Fruit fly (Drosophila melanogaster): ENCODE measurements around the gene Meltrin.
A peak's percentile ranks its signal among the peaks of the same experiment; 100 is the strongest.

The Meltrin gene

DNA sequence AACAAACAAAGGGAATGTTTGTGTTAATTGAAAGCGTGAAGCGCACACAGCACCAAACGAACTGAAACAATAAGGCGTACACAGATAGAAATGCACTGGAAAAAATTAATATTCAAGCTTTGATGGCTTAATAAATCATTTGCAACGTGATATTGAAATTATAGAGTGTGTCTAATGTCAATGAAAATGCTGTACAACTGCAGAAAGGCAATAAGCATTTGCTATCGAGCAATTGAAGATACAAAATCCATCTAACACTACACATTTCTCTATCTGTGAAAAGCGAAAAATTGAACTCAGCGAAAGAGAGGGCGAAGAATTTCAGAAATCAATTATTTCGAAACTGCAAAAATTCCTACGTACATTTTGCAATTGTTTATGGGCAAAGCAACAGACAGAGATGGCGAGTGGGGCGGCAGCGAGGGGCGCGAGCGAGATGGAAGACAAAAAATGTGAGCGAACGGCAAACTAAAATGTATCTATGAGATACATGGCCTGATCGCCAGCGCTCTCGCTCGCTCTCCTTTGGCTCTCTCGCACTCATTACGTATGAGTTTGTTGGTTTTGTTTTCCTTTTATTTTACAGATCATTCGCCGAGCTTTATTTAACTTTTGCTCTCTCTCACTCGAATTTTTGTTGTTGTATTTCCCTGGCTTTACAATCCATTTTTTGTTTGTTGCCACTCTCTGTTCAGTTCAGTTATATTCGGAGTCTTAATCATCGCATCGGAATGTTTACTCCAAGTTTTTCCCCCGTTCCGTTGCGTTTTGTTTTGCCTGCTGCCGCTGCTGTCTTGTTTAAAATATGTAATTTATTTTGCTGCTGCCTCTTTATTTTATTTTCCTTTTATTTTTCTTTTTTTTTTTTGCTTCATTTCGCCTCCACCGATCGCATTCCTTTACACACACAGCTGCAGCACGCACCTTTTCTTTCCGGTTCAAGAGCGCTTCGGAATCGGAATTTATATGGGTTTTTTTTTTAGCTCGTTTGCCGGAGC is 25.1 kb upstream of the Meltrin start (continued):
- peak; percentile 42 for TF ChIP-seq nerfin-1 (tag; optimal IDR thresholded peaks at IDR 0.05)
- TF ChIP-seq Ptx1 (GFP tag; IDR thresholded peaks at IDR 0.05), result peak; percentile 76
- 0 out of 3 replicates have a peak, but pooled peaks have one; percentile 27 for TF ChIP-seq CG2889 (GFP tag; IDR thresholded peaks at IDR 0.05)
- peak; percentile 27 for TF ChIP-seq CG33213 (GFP tag; optimal IDR thresholded peaks at IDR 0.05)
- peak; percentile 47 for TF ChIP-seq Sox100B (GFP tag; optimal IDR thresholded peaks at IDR 0.05)
- peak; percentile 66 for TF ChIP-seq HHEX (GFP tag; optimal IDR thresholded peaks at IDR 0.05)
- peak; percentile 25 for TF ChIP-seq CG12155 (GFP tag; optimal IDR thresholded peaks at IDR 0.05)
- peak; percentile 48; the same call in 1 of the 2 replicates for TF ChIP-seq CG9932 (GFP tag; IDR thresholded peaks at IDR 0.05)
- TF ChIP-seq CG3407 (GFP tag; optimal IDR thresholded peaks at IDR 0.05), result peak; percentile 35
- peak; percentile 17; the same call in 1 of the 2 replicates for TF ChIP-seq NFAT (GFP tag; IDR thresholded peaks at IDR 0.05)
- peak; percentile 32 for TF ChIP-seq CG17385 (GFP tag; optimal IDR thresholded peaks at IDR 0.05)
- TF ChIP-seq mam (GFP tag; optimal IDR thresholded peaks at IDR 0.05), result peak; percentile 58
- peak; percentile 51 to 70 for TF ChIP-seq Pdp1 (GFP tag; optimal IDR thresholded peaks at IDR 0.05)
- no peak for TF ChIP-seq CG4707 (GFP tag; optimal IDR thresholded peaks at IDR 0.05)
- peak; percentile 58 for TF ChIP-seq CG10654 (GFP tag; optimal IDR thresholded peaks at IDR 0.05)
- peak; percentile 50 for TF ChIP-seq en (GFP tag; optimal IDR thresholded peaks at IDR 0.05)
- TF ChIP-seq caup (GFP tag; optimal IDR thresholded peaks at IDR 0.05; ENCODE audit: severe bottlenecking), result peak; percentile 63
- TF ChIP-seq hkb (optimal IDR thresholded peaks at IDR 0.05), result no peak
- TF ChIP-seq hkb (GFP tag; IDR thresholded peaks at IDR 0.05), result peak; percentile 77
- no peak for TF ChIP-seq CG3163 (GFP tag; optimal IDR thresholded peaks at IDR 0.05)
- peak; percentile 69 for TF ChIP-seq CG12659 (GFP tag; optimal IDR thresholded peaks at IDR 0.05)
- TF ChIP-seq NK7.1 (GFP tag; optimal IDR thresholded peaks at IDR 0.05), result peak; percentile 44
- peak; percentile 76 for TF ChIP-seq row (GFP tag; IDR thresholded peaks at IDR 0.05)
- TF ChIP-seq phol (tag; optimal IDR thresholded peaks at IDR 0.05), result peak; percentile 71
- no peak for TF ChIP-seq CG4328 (GFP tag; optimal IDR thresholded peaks at IDR 0.05)
- peak; percentile 73 for TF ChIP-seq CG2712 (tag; optimal IDR thresholded peaks at IDR 0.05)
- TF ChIP-seq CG17568 (GFP tag; optimal IDR thresholded peaks at IDR 0.05), result peak; percentile 30
- peak; percentile 66 for TF ChIP-seq CG17328 (GFP tag; IDR thresholded peaks at IDR 0.05)
- peak; percentile 62 for TF ChIP-seq tap (tag; optimal IDR thresholded peaks at IDR 0.05)
- TF ChIP-seq Fer1 (GFP tag; optimal IDR thresholded peaks at IDR 0.05), result peak; percentile 54
- TF ChIP-seq CG11247 (GFP tag; IDR thresholded peaks at IDR 0.05), result peak; percentile 54
- peak; percentile 19; the same call in 1 of the 3 replicates for TF ChIP-seq CG7357 (GFP tag; IDR thresholded peaks at IDR 0.05)
- no peak for TF ChIP-seq CG10431 (GFP tag; optimal IDR thresholded peaks at IDR 0.05)
- no peak for TF ChIP-seq zen2 (GFP tag; IDR thresholded peaks at IDR 0.05; ENCODE audit: partially characterized antibody)
- peak; percentile 35 for TF ChIP-seq Bteb2 (GFP tag; optimal IDR thresholded peaks at IDR 0.05)
- peak; percentile 78 for TF ChIP-seq CG14050 (GFP tag; IDR thresholded peaks at IDR 0.05)
- no peak for TF ChIP-seq CG7271 (tag; optimal IDR thresholded peaks at IDR 0.05)
- TF ChIP-seq CG6272 (GFP tag; IDR thresholded peaks at IDR 0.05), result no peak
- TF ChIP-seq CG18262 (tag; optimal IDR thresholded peaks at IDR 0.05), result peak; percentile 71
- TF ChIP-seq CG6654 (GFP tag; optimal IDR thresholded peaks at IDR 0.05), result peak; percentile 38
- TF ChIP-seq CG6175 (GFP tag; IDR thresholded peaks at IDR 0.05), result 0 out of 3 replicates have a peak, but pooled peaks have one; percentile 16
- TF ChIP-seq H2.0 (GFP tag; IDR thresholded peaks at IDR 0.05), result peak; percentile 69
- peak; percentile 7 for TF ChIP-seq mirr (GFP tag; optimal IDR thresholded peaks at IDR 0.05)
- no peak for TF ChIP-seq CG13894 (tag; optimal IDR thresholded peaks at IDR 0.05)
- TF ChIP-seq nau (GFP tag; optimal IDR thresholded peaks at IDR 0.05), result peak; percentile 78
- peak; percentile 79 for TF ChIP-seq dysf (GFP tag; IDR thresholded peaks at IDR 0.05)
- TF ChIP-seq psq (GFP tag; optimal IDR thresholded peaks at IDR 0.05), result no peak
- TF ChIP-seq CG13287 (GFP tag; IDR thresholded peaks at IDR 0.05; ENCODE audit: partially characterized antibody), result 0 out of 2 replicates have a peak, but pooled peaks have one; percentile 14

Data from whole organism, embryonic.